Worm (Caenorhabditis elegans) whole organism, late embryonic: ENCODE measurements around the gene idpp-16.

Source experiments
- C08G9.2 ChIP-seq: sonication (generic microtip); optimal IDR thresholded peaks from 2 replicates; lab custom pipeline; 2016; ENCODE audit warnings: mild to moderate bottlenecking, missing genetic modification characterization, moderate library complexity, missing compliant biosample characterization
- C38D4.7 ChIP-seq: fragments of 200-800 bp; sonication (Bioruptor generic); optimal IDR thresholded peaks from 2 replicates; lab custom pipeline; 2018; ENCODE audit warnings: mild to moderate bottlenecking, missing genetic modification characterization, moderate library complexity, missing compliant biosample characterization
- K09A11.1 ChIP-seq: sonication (generic microtip); optimal IDR thresholded peaks from 2 replicates; lab custom pipeline; 2017; ENCODE audit warnings: antibody characterized with exemption, mild to moderate bottlenecking, missing genetic modification characterization, missing compliant biosample characterization; ENCODE audit not compliant: insufficient read depth
- Y22D7AL.16 ChIP-seq: sonication (generic microtip); optimal IDR thresholded peaks from 2 replicates; lab custom pipeline; 2016; ENCODE audit warnings: missing genetic modification characterization, missing compliant biosample characterization
- ceh-19 ChIP-seq: fragments of 200-800 bp; sonication (Bioruptor generic); optimal IDR thresholded peaks from 2 replicates; lab custom pipeline; 2018; ENCODE audit warnings: mild to moderate bottlenecking, missing genetic modification characterization, missing compliant biosample characterization
- ceh-24 ChIP-seq: sonication (generic microtip); optimal IDR thresholded peaks from 2 replicates; lab custom pipeline; 2016; ENCODE audit warnings: mild to moderate bottlenecking, missing genetic modification characterization, missing compliant biosample characterization
- ceh-34 ChIP-seq: sonication (generic microtip); optimal IDR thresholded peaks from 2 replicates; lab custom pipeline; 2016; ENCODE audit warnings: mild to moderate bottlenecking, missing genetic modification characterization, missing compliant biosample characterization
- ceh-6 ChIP-seq: fragments of 200-800 bp; sonication (Bioruptor generic); optimal IDR thresholded peaks from 2 replicates; lab custom pipeline; 2018; ENCODE audit warnings: mild to moderate bottlenecking, missing genetic modification characterization, missing compliant biosample characterization
- ceh-9 ChIP-seq: sonication (generic microtip); optimal IDR thresholded peaks from 2 replicates; lab custom pipeline; 2016; ENCODE audit warnings: mild to moderate bottlenecking, missing genetic modification characterization, inconsistent platforms, missing compliant biosample characterization
- dmd-4 ChIP-seq: sonication (generic microtip); optimal IDR thresholded peaks from 2 replicates; lab custom pipeline; 2016; ENCODE audit warnings: borderline replicate concordance, missing genetic modification characterization, missing compliant biosample characterization
- dve-1 ChIP-seq: sonication (generic microtip); optimal IDR thresholded peaks from 2 replicates; lab custom pipeline; 2017; ENCODE audit warnings: antibody characterized with exemption, mild to moderate bottlenecking, missing genetic modification characterization, missing compliant biosample characterization
- elt-4 ChIP-seq: sonication (generic microtip); optimal IDR thresholded peaks from 2 replicates; lab custom pipeline; 2016; ENCODE audit warnings: missing genetic modification characterization, missing compliant biosample characterization
- ets-4 ChIP-seq: sonication (generic microtip); optimal IDR thresholded peaks from 2 replicates; lab custom pipeline; 2016; ENCODE audit warnings: missing genetic modification characterization, missing compliant biosample characterization
- eyg-1 ChIP-seq: sonication (generic microtip); optimal IDR thresholded peaks from 2 replicates; lab custom pipeline; 2016; ENCODE audit warnings: missing genotype, missing genetic modification characterization, missing compliant biosample characterization
- fax-1 ChIP-seq: sonication (generic microtip); optimal IDR thresholded peaks from 2 replicates; lab custom pipeline; 2016; ENCODE audit warnings: missing genotype, missing genetic modification characterization, missing compliant biosample characterization
- fkh-6 ChIP-seq: sonication (generic microtip); optimal IDR thresholded peaks from 2 replicates; lab custom pipeline; 2016; ENCODE audit warnings: missing genetic modification characterization, missing compliant biosample characterization
- hlh-8 ChIP-seq: sonication (generic microtip); optimal IDR thresholded peaks from 2 replicates; lab custom pipeline; 2016; ENCODE audit warnings: missing genotype, missing genetic modification characterization, missing compliant biosample characterization
- lim-6 ChIP-seq: sonication (generic microtip); optimal IDR thresholded peaks from 2 replicates; lab custom pipeline; 2016; ENCODE audit warnings: missing genetic modification characterization, missing compliant biosample characterization
- lin-11 ChIP-seq: fragments of 200-800 bp; sonication (Bioruptor generic); optimal IDR thresholded peaks from 2 replicates; lab custom pipeline; 2018; ENCODE audit warnings: mild to moderate bottlenecking, missing genetic modification characterization, missing compliant biosample characterization
- mec-3 ChIP-seq: sonication (generic microtip); optimal IDR thresholded peaks from 2 replicates; lab custom pipeline; 2016; ENCODE audit warnings: borderline replicate concordance, missing genetic modification characterization, missing compliant biosample characterization
- nhr-11 ChIP-seq: fragments of 150-350 bp; optimal IDR thresholded peaks from 2 replicates; lab custom pipeline; 2014; ENCODE audit warnings: missing biosample characterization, missing genetic modification characterization
- nhr-232 ChIP-seq: sonication (generic microtip); optimal IDR thresholded peaks from 2 replicates; lab custom pipeline; 2016; ENCODE audit warnings: missing genetic modification characterization, missing compliant biosample characterization
- npax-4 ChIP-seq: sonication (generic microtip); optimal IDR thresholded peaks from 2 replicates; lab custom pipeline; 2016; ENCODE audit warnings: missing genetic modification characterization, missing compliant biosample characterization
- pax-1 ChIP-seq: fragments of 150-350 bp; optimal IDR thresholded peaks from 2 replicates; lab custom pipeline; 2014; ENCODE audit warnings: missing biosample characterization, missing genetic modification characterization
- pha-2 ChIP-seq: sonication (generic microtip); optimal IDR thresholded peaks from 2 replicates; lab custom pipeline; 2017; ENCODE audit warnings: mild to moderate bottlenecking, missing genetic modification characterization, missing compliant biosample characterization
- pros-1 ChIP-seq: fragments of 150-350 bp; optimal IDR thresholded peaks from 2 replicates; lab custom pipeline; 2014; ENCODE audit warnings: missing biosample characterization, missing genetic modification reagents, missing genetic modification characterization
- ref-2 ChIP-seq: sonication (generic microtip); optimal IDR thresholded peaks from 2 replicates; lab custom pipeline; 2016; ENCODE audit warnings: missing genetic modification characterization, missing compliant biosample characterization
- sox-4 ChIP-seq: sonication (generic microtip); optimal IDR thresholded peaks from 2 replicates; lab custom pipeline; 2017; ENCODE audit warnings: mild to moderate bottlenecking, missing genetic modification characterization, inconsistent platforms, missing compliant biosample characterization
- syd-9 ChIP-seq: sonication (generic microtip); optimal IDR thresholded peaks from 2 replicates; lab custom pipeline; 2016; ENCODE audit warnings: mild to moderate bottlenecking, missing genetic modification characterization, moderate library complexity, missing compliant biosample characterization
- tbx-2 ChIP-seq: sonication (generic microtip); optimal IDR thresholded peaks from 2 replicates; lab custom pipeline; 2016; ENCODE audit warnings: missing genetic modification characterization, missing compliant biosample characterization
- tbx-7 ChIP-seq: sonication (generic microtip); optimal IDR thresholded peaks from 2 replicates; lab custom pipeline; 2016; ENCODE audit warnings: missing genotype, missing genetic modification characterization, missing compliant biosample characterization
- ttx-3 ChIP-seq: sonication (generic microtip); optimal IDR thresholded peaks from 2 replicates; lab custom pipeline; 2016; ENCODE audit warnings: missing genetic modification reagents, missing genetic modification characterization, missing compliant biosample characterization
- unc-55 ChIP-seq: sonication (generic microtip); optimal IDR thresholded peaks from 2 replicates; lab custom pipeline; 2017; ENCODE audit warnings: missing biosample characterization, missing genetic modification reagents, missing genetic modification characterization
- unc-86 ChIP-seq: sonication (generic microtip); optimal IDR thresholded peaks from 2 replicates; lab custom pipeline; 2016; ENCODE audit warnings: missing genetic modification characterization, missing compliant biosample characterization

Gene idpp-16

DNA sequence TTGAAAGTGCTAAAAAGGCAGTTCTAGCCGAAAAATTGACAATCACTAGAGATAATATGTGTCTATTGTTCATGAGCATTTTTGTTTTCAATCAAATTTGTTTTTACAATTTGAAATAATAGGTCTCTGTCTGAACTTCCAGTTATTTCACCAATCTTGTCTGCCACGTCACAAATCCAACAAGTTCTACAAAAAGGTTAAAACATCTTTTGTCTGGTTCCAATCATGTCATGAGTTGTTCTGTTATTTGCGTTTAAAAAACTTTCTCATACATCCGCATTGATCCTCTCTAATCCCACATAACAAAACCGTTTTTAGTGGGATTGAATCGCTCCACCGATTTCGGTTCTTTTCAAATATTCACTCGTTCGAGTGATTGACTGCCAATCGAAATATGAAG, 5.5 kb downstream of the idpp-16 start, which contains the start of gene F35B12.9:
Gene F35B12.9, plus strand, starts transcription at position 372 of the 400 bp plus-strand sequence.
- TF ChIP-seq K09A11.1 (tag; lab: Kevin White, UChicago), result no peak
- TF ChIP-seq, all 69 proteins: peak for 0

DNA sequence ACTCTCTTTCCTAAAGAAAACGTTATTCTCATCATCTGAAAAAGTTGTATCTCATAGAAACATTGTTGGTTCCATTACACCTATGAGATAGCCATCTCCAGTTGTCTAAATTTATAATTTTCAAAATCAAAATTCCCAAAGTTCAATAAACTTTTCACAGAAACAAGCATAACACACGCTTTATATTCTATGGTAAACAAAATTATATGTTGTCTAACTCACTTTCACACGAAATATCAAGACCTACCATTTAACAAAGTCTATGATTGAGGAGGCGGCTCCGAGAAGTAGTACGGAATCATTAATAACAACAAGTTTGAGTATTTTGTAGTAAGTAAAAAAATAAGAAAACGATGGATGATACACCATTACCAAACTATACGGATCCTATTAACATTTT, 7.5 kb downstream of the idpp-16 start, which contains the start of gene srx-84:
Gene srx-84, plus strand, starts transcription at position 301 of the 400 bp plus-strand sequence.
- no peak for TF ChIP-seq fax-1 (tag; lab: Kevin White, UChicago)
- TF ChIP-seq ets-4, result no peak
- no peak for TF ChIP-seq eyg-1 (tag; lab: Kevin White, UChicago)
- no peak for TF ChIP-seq K09A11.1 (tag; lab: Kevin White, UChicago)
- no peak for TF ChIP-seq lim-6 (tag; lab: Kevin White, UChicago)
- TF ChIP-seq ttx-3, result no peak
- no peak for TF ChIP-seq unc-55 (GFP tag; lab: Kevin White, UChicago)
- no peak for TF ChIP-seq dmd-4
- no peak for TF ChIP-seq unc-86 (tag; lab: Kevin White, UChicago)
- TF ChIP-seq fkh-6, result no peak
- TF ChIP-seq nhr-232 (tag; lab: Kevin White, UChicago), result no peak
- no peak for TF ChIP-seq ceh-9 (tag; lab: Kevin White, UChicago)
- TF ChIP-seq tbx-2 (tag; lab: Kevin White, UChicago), result no peak
- no peak for TF ChIP-seq ref-2 (tag; lab: Kevin White, UChicago)
- no peak for TF ChIP-seq nhr-11
- TF ChIP-seq tbx-7, result no peak

DNA sequence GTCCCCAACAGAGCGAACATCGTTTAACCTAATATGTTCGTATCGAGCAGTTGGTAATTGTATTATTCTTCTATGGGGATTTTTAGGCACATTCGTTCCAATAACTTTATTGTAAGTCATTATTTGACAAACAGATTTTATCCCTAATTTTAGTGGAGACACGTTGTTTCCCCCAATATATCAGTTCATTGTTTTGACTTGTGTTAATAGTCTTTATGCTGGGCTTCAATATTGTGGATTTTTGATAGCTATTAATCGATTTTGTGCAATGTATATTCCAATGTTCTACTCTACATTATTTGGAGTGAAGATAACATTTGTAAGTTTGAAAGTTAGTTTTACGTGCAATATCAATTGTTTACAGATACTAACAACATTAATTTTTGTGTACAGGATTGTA, 12.4 kb downstream of the idpp-16 start:
- TF ChIP-seq syd-9 (tag; lab: Kevin White, UChicago), result no peak
- no peak for TF ChIP-seq dve-1 (tag; lab: Kevin White, UChicago)
- no peak for TF ChIP-seq ceh-19 (GFP tag; lab: Kevin White, UChicago)
- no peak for TF ChIP-seq lin-11 (tag; lab: Kevin White, UChicago)
- TF ChIP-seq pros-1 (tag; lab: Kevin White, UChicago), result no peak
- no peak for TF ChIP-seq dmd-4
- TF ChIP-seq fkh-6, result no peak
- TF ChIP-seq ttx-3, result no peak
- TF ChIP-seq tbx-7, result no peak
- no peak for TF ChIP-seq C08G9.2 (tag; lab: Kevin White, UChicago)
- no peak for TF ChIP-seq ceh-34 (tag; lab: Kevin White, UChicago)
- no peak for TF ChIP-seq K09A11.1 (tag; lab: Kevin White, UChicago)
- no peak for TF ChIP-seq pha-2
- no peak for TF ChIP-seq C38D4.7 (GFP tag; lab: Kevin White, UChicago)
- no peak for TF ChIP-seq hlh-8 (tag; lab: Kevin White, UChicago)
- no peak for TF ChIP-seq ets-4
- TF ChIP-seq unc-86 (tag; lab: Kevin White, UChicago), result no peak

DNA sequence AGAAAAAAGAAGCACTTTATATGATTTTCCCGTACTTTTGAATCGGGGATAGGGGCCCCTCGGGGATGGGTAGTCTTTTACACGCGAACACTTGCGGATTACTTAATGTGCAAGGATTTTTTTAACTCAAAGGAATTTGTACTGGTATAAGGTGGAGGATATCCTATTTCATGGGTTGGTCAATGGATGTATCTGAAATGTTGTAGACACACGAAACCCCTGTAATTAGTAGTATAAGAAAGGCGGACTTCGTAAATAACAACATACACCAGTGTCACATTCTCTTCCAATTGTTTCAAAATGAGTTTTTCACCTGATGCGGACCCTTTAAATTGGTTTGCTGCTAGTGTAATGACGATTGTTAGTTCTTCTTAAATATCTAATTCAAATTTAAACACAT, 12.9 kb downstream of the idpp-16 start, which contains the start of gene srx-80:
Gene srx-80, plus strand, starts transcription at position 301 of the 400 bp plus-strand sequence.
- TF ChIP-seq syd-9 (tag; lab: Kevin White, UChicago) (no peak), C38D4.7 (GFP tag; lab: Kevin White, UChicago) (no peak), ceh-19 (GFP tag; lab: Kevin White, UChicago) (no peak), mec-3 (tag; lab: Kevin White, UChicago) (no peak), elt-4 (tag; lab: Kevin White, UChicago) (no peak), C08G9.2 (tag; lab: Kevin White, UChicago) (no peak), ceh-6 (GFP tag; lab: Kevin White, UChicago) (no peak)

DNA sequence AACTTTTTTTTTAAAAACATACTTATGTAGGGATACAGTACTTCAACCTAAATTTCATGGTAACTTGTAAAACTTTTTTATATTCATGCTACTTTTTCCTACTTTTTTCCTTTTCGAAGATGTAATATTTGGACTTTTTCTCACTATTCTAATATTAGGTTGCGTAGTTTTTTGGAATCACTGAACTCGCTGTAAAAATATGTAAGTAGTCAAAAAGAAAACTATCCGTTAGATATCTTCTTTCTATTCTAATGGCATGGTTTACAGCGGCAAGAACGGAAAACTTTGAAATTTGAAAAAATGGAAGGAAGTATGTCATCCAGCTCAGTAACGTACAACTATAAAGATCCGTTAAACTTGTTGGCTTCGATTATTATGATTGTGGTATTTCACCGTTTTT, 16.9 kb downstream of the idpp-16 start, which contains the start of gene srx-82:
Gene srx-82, plus strand, starts transcription at position 301 of the 400 bp plus-strand sequence.
- TF ChIP-seq ceh-24 (tag; lab: Kevin White, UChicago) (no peak), elt-4 (tag; lab: Kevin White, UChicago) (no peak), C08G9.2 (tag; lab: Kevin White, UChicago) (no peak), Y22D7AL.16 (tag; lab: Kevin White, UChicago) (no peak), npax-4 (tag; lab: Kevin White, UChicago) (no peak), pax-1 (tag; lab: Kevin White, UChicago) (no peak), sox-4 (tag; lab: Kevin White, UChicago) (no peak), mec-3 (tag; lab: Kevin White, UChicago) (no peak), syd-9 (tag; lab: Kevin White, UChicago) (no peak)
